Worm (Caenorhabditis elegans): ENCODE results near the gene C17C3.15.

- no peak for TF ChIP-seq pha-4 (tag; optimal IDR thresholded peaks at IDR 0.05)
- peak; percentile 68 for TF ChIP-seq nhr-237 (tag; optimal IDR thresholded peaks at IDR 0.05)
- TF ChIP-seq snpc-4 (tag; optimal IDR thresholded peaks at IDR 0.05), result no peak
These were observed 23.8 kb downstream of the C17C3.15 start, which contains the start of gene ttc-4 for ce11 chrII:5594210-5594764.
